Worm (Caenorhabditis elegans) whole organism, midembryonic: ENCODE results near the gene Y55D5A.4.

Experiments used
- T22C8.4 ChIP-seq: fragments of 200-800 bp; sonication (Bioruptor generic); IDR thresholded peaks from 2 replicates; pipeline ENCODE4 v1.3.6; 2022; ENCODE audit warnings: missing genetic modification characterization, missing compliant biosample characterization
- cog-1 ChIP-seq: sonication (generic microtip); optimal IDR thresholded peaks from 2 replicates; lab custom pipeline; 2016; ENCODE audit warnings: missing genetic modification characterization, missing compliant biosample characterization
- flt-1 ChIP-seq: fragments of 200-800 bp; sonication (Bioruptor generic); IDR thresholded peaks from 2 replicates; pipeline ENCODE4 v1.3.6; 2022; ENCODE audit warnings: missing genetic modification characterization, missing compliant biosample characterization

- TF ChIP-seq T22C8.4 (no peak), cog-1 (no peak), flt-1 (no peak)
These were observed 43.2 kb downstream of the Y55D5A.4 start, which contains the start of gene H05C05.1 for ce11 chrIII:2946626-2947168.
